Fruit fly (Drosophila melanogaster) whole organism: Measurements from ENCODE around the gene CG13607.

Experiments used
- CG8478 ChIP-seq: fragments of >200 bp; optimal IDR thresholded peaks from 2 replicates; lab custom pipeline; 2018; ENCODE audit warnings: inconsistent platforms
- Dll ChIP-seq: fragments of >200 bp; optimal IDR thresholded peaks from 2 replicates; lab custom pipeline; 2017
- EcR ChIP-seq, 2 experiments: fragments of >200 bp; optimal IDR thresholded peaks; 2 replicates each; lab custom pipeline; 2017; ENCODE audit warnings: missing biosample characterization in 2 of 2, missing genetic modification characterization in 2 of 2, missing genetic modification reagents in 2 of 2
- pan ChIP-seq: fragments of >200 bp; optimal IDR thresholded peaks from 2 replicates; lab custom pipeline; 2017
- psq ChIP-seq: fragments of >200 bp; optimal IDR thresholded peaks from 2 replicates; lab custom pipeline; 2017
- usp ChIP-seq: fragments of >200 bp; optimal IDR thresholded peaks from 2 replicates; lab custom pipeline; 2017; ENCODE audit warnings: missing biosample characterization, missing genetic modification characterization, mixed read lengths

dm6 chr3R:24139646-24140130 lies 23.6 kb upstream of the CG13607 start:
- no peak for TF ChIP-seq psq
- no peak for TF ChIP-seq usp
- TF ChIP-seq EcR (GFP tag; optimal IDR thresholded peaks at IDR 0.05; lab: Kevin White, UChicago) = no peak
- no peak for TF ChIP-seq Dll (lab: Kevin White, UChicago)
- no peak for TF ChIP-seq CG8478 (lab: Kevin White, UChicago)
- TF ChIP-seq pan = no peak
